Worm (Caenorhabditis elegans) whole organism, L1 larva: Measurements from ENCODE around the gene F59A1.6.

Experiments
- C04F5.9 ChIP-seq: sonication (generic microtip); optimal IDR thresholded peaks from 2 replicates; lab custom pipeline; 2016; ENCODE audit warnings: missing genetic modification characterization, missing compliant biosample characterization
- Y116A8C.19 ChIP-seq: sonication (generic microtip); optimal IDR thresholded peaks from 2 replicates; lab custom pipeline; 2016; ENCODE audit warnings: missing compliant biosample characterization, missing genetic modification characterization, borderline replicate concordance
- aha-1 ChIP-seq: fragments of 150-350 bp; optimal IDR thresholded peaks from 2 replicates; lab custom pipeline; 2014; ENCODE audit warnings: missing biosample characterization, missing genetic modification characterization
- alr-1 ChIP-seq: fragments of 200-800 bp; sonication (Bioruptor generic); optimal IDR thresholded peaks from 2 replicates; lab custom pipeline; 2018; ENCODE audit warnings: borderline replicate concordance, mild to moderate bottlenecking, missing genetic modification characterization, missing compliant biosample characterization
- ceh-63 ChIP-seq: fragments of 200-800 bp; sonication (Bioruptor generic); optimal IDR thresholded peaks from 2 replicates; lab custom pipeline; 2018; ENCODE audit warnings: mild to moderate bottlenecking, missing genetic modification characterization, missing compliant biosample characterization
- ceh-8 ChIP-seq: fragments of 200-800 bp; sonication (Bioruptor generic); optimal IDR thresholded peaks from 2 replicates; lab custom pipeline; 2018; ENCODE audit warnings: mild to moderate bottlenecking, missing genetic modification characterization, moderate library complexity, missing compliant biosample characterization
- ces-1 ChIP-seq: fragments of 150-350 bp; optimal IDR thresholded peaks from 2 replicates; lab custom pipeline; 2014; ENCODE audit warnings: missing biosample characterization, missing genetic modification reagents, missing genetic modification characterization
- dpl-1 ChIP-seq, 3 experiments: fragments of 150-350 bp in 2 of 3; sonication (generic microtip) in 1 of 3; optimal IDR thresholded peaks; 2 replicates each; lab custom pipeline; 2014 to 2017; ENCODE audit warnings: missing biosample characterization in 3 of 3, missing genetic modification characterization in 3 of 3, missing genetic modification reagents in 3 of 3
- dsc-1 ChIP-seq: sonication (generic microtip); optimal IDR thresholded peaks from 2 replicates; lab custom pipeline; 2016; ENCODE audit warnings: mild to moderate bottlenecking, missing genetic modification characterization, missing compliant biosample characterization
- egl-13 ChIP-seq: sonication (generic microtip); optimal IDR thresholded peaks from 2 replicates; lab custom pipeline; 2016; ENCODE audit warnings: missing genotype, missing genetic modification reagents, missing genetic modification characterization, missing compliant biosample characterization
- elt-3 ChIP-seq, 6 experiments: fragments of 150-350 bp in 1 of 6; sonication (generic microtip); optimal IDR thresholded peaks; 2 replicates each; lab custom pipeline; 2017 to 2018; ENCODE audit warnings: missing biosample characterization in 6 of 6, missing genetic modification characterization in 6 of 6, inconsistent platforms in 1 of 6
- fkh-4 ChIP-seq: sonication (generic microtip); optimal IDR thresholded peaks from 2 replicates; lab custom pipeline; 2016; ENCODE audit warnings: missing compliant biosample characterization, missing genetic modification characterization, borderline replicate concordance
- fkh-8 ChIP-seq: sonication (generic microtip); optimal IDR thresholded peaks from 2 replicates; lab custom pipeline; 2016; ENCODE audit warnings: mild to moderate bottlenecking, missing genetic modification characterization, missing compliant biosample characterization
- isw-1 ChIP-seq: fragments of 200-800 bp; sonication (Bioruptor generic); IDR thresholded peaks from 2 replicates; pipeline ENCODE4 v1.3.6; 2022; ENCODE audit warnings: missing genetic modification characterization, missing compliant biosample characterization
- jun-1 ChIP-seq: fragments of 150-350 bp; optimal IDR thresholded peaks from 2 replicates; lab custom pipeline; 2014; ENCODE audit warnings: missing biosample characterization, missing genetic modification reagents, missing genetic modification characterization
- lin-13 ChIP-seq: fragments of 150-350 bp; optimal IDR thresholded peaks from 2 replicates; lab custom pipeline; 2014; ENCODE audit warnings: missing biosample characterization, missing genetic modification reagents, missing genetic modification characterization
- lin-14 ChIP-seq: fragments of 200-800 bp; sonication (Bioruptor generic); optimal IDR thresholded peaks from 2 replicates; lab custom pipeline; 2018; ENCODE audit warnings: mild to moderate bottlenecking, missing genetic modification characterization, moderate library complexity, missing compliant biosample characterization
- mef-2 ChIP-seq: fragments of 150-350 bp; optimal IDR thresholded peaks from 2 replicates; lab custom pipeline; 2014; ENCODE audit warnings: missing biosample characterization, missing genetic modification characterization
- mep-1 ChIP-seq: fragments of 150-350 bp; optimal IDR thresholded peaks from 2 replicates; lab custom pipeline; 2014; ENCODE audit warnings: missing biosample characterization, missing genetic modification characterization
- nhr-11 ChIP-seq: fragments of 150-350 bp; optimal IDR thresholded peaks from 2 replicates; lab custom pipeline; 2014; ENCODE audit warnings: missing biosample characterization, missing genetic modification characterization
- nhr-47 ChIP-seq: sonication (generic microtip); optimal IDR thresholded peaks from 2 replicates; lab custom pipeline; 2016; ENCODE audit warnings: mild to moderate bottlenecking, missing genetic modification characterization, moderate library complexity, missing compliant biosample characterization
- nhr-71 ChIP-seq: sonication (generic microtip); optimal IDR thresholded peaks from 2 replicates; lab custom pipeline; 2016; ENCODE audit warnings: mild to moderate bottlenecking, missing genetic modification characterization, moderate library complexity, missing compliant biosample characterization
- nhr-76 ChIP-seq: sonication (generic microtip); optimal IDR thresholded peaks from 2 replicates; lab custom pipeline; 2017; ENCODE audit warnings: missing biosample characterization, missing genetic modification characterization
- nhr-77 ChIP-seq: fragments of 150-350 bp; optimal IDR thresholded peaks from 2 replicates; lab custom pipeline; 2014; ENCODE audit warnings: missing biosample characterization, missing genetic modification characterization
- pag-3 ChIP-seq: sonication (generic microtip); optimal IDR thresholded peaks from 2 replicates; lab custom pipeline; 2017; ENCODE audit warnings: missing genetic modification characterization, mild to moderate bottlenecking, missing compliant biosample characterization, antibody characterized with exemption, borderline replicate concordance; ENCODE audit not compliant: insufficient read depth
- snu-23 ChIP-seq: sonication (generic microtip); optimal IDR thresholded peaks from 2 replicates; lab custom pipeline; 2016; ENCODE audit warnings: missing genetic modification characterization, missing compliant biosample characterization
- sptf-1 ChIP-seq: fragments of 150-350 bp; optimal IDR thresholded peaks from 2 replicates; lab custom pipeline; 2014; ENCODE audit warnings: missing biosample characterization, missing genetic modification characterization
- swsn-7 ChIP-seq: sonication (generic microtip); optimal IDR thresholded peaks from 2 replicates; lab custom pipeline; 2016; ENCODE audit warnings: missing genetic modification characterization, missing compliant biosample characterization
- tbx-2 ChIP-seq: sonication (generic microtip); optimal IDR thresholded peaks from 2 replicates; lab custom pipeline; 2016; ENCODE audit warnings: missing genetic modification characterization, missing compliant biosample characterization
- tlp-1 ChIP-seq: fragments of 150-350 bp; optimal IDR thresholded peaks from 2 replicates; lab custom pipeline; 2014; ENCODE audit warnings: missing biosample characterization, missing genetic modification characterization
- unc-130 ChIP-seq: fragments of 150-350 bp; optimal IDR thresholded peaks from 2 replicates; lab custom pipeline; 2017; ENCODE audit warnings: missing biosample characterization, missing genetic modification characterization, inconsistent platforms
- unc-62 ChIP-seq: fragments of 150-350 bp; optimal IDR thresholded peaks from 2 replicates; lab custom pipeline; 2014; ENCODE audit warnings: missing biosample characterization, missing genetic modification reagents, missing genetic modification characterization
- zag-1 ChIP-seq: fragments of 150-350 bp; optimal IDR thresholded peaks from 2 replicates; lab custom pipeline; 2014; ENCODE audit warnings: missing biosample characterization, missing genetic modification characterization
- zip-4 ChIP-seq: fragments of 200-800 bp; sonication (Bioruptor generic); optimal IDR thresholded peaks from 2 replicates; lab custom pipeline; 2018; ENCODE audit warnings: mild to moderate bottlenecking, missing genetic modification characterization, moderate library complexity, missing compliant biosample characterization
- ztf-11 ChIP-seq, 2 experiments: sonication (generic microtip); optimal IDR thresholded peaks; 2 replicates each; lab custom pipeline; 2016 to 2017; ENCODE audit warnings: missing genetic modification characterization in 2 of 2, missing biosample characterization in 1 of 2, missing compliant biosample characterization in 1 of 2
- ztf-4 ChIP-seq: fragments of 150-350 bp; optimal IDR thresholded peaks from 2 replicates; lab custom pipeline; 2014; ENCODE audit warnings: missing biosample characterization, missing genetic modification characterization

The F59A1.6 gene

ce11 chrV:17705814-17706213 is 20.9 kb downstream of the F59A1.6 start, which contains the start of gene W06D12.6:
W06D12.6 (plus strand) TSS chrV:17706114.
- TF ChIP-seq aha-1 (tag; lab: Kevin White, UChicago) (no peak), egl-13 (tag; lab: Kevin White, UChicago) (no peak), jun-1 (tag; lab: Kevin White, UChicago) (no peak), nhr-76 (tag; lab: Kevin White, UChicago) (no peak), C04F5.9 (tag; lab: Kevin White, UChicago) (no peak), lin-13 (GFP tag; lab: Kevin White, UChicago) (no peak), ces-1 (GFP tag; lab: Kevin White, UChicago) (no peak), zag-1 (no peak)

- TF ChIP-seq nhr-77 (tag; lab: Kevin White, UChicago) (no peak), snu-23 (GFP tag; lab: Kevin White, UChicago) (no peak), nhr-47 (tag; lab: Kevin White, UChicago) (no peak), ztf-4 (tag; lab: Kevin White, UChicago) (no peak), unc-130 (tag; lab: Kevin White, UChicago) (no peak), sptf-1 (tag; lab: Kevin White, UChicago) (no peak), unc-62 (GFP tag; lab: Kevin White, UChicago) (no peak), fkh-8 (no peak), ces-1 (GFP tag; lab: Kevin White, UChicago) (no peak)
Measured at ce11 chrV:17706217-17706806, 21.4 kb downstream of the F59A1.6 start.

ce11 chrV:17707022-17707421 is 22.1 kb downstream of the F59A1.6 start, which contains the start of gene srh-31:
srh-31 (plus strand) TSS chrV:17707322.
- TF ChIP-seq nhr-11 (tag; lab: Kevin White, UChicago) (no peak), alr-1 (tag; lab: Kevin White, UChicago) (no peak), zip-4 (no peak), nhr-71 (tag; lab: Kevin White, UChicago) (no peak), swsn-7 (tag; lab: Kevin White, UChicago) (no peak), ztf-11 (tag; optimal IDR thresholded peaks at IDR 0.05; lab: Kevin White, UChicago) (no peak), pag-3 (tag; lab: Kevin White, UChicago) (no peak), mef-2 (no peak), tlp-1 (tag; lab: Kevin White, UChicago) (no peak), aha-1 (tag; lab: Kevin White, UChicago) (no peak)

- TF ChIP-seq dsc-1: no peak
- TF ChIP-seq isw-1 (GFP tag; lab: Robert Waterston, UW): no peak
- TF ChIP-seq alr-1 (tag; lab: Kevin White, UChicago): no peak
- no peak for TF ChIP-seq unc-130 (tag; lab: Kevin White, UChicago)
- TF ChIP-seq lin-14: no peak
- no peak for TF ChIP-seq dpl-1 (GFP tag; optimal IDR thresholded peaks at IDR 0.05; lab: Kevin White, UChicago)
- TF ChIP-seq fkh-4 (tag; lab: Kevin White, UChicago): no peak
- TF ChIP-seq ztf-4 (tag; lab: Kevin White, UChicago): no peak
- TF ChIP-seq tbx-2: no peak
- no peak for TF ChIP-seq Y116A8C.19 (tag; lab: Kevin White, UChicago)
- no peak for TF ChIP-seq pag-3 (tag; lab: Kevin White, UChicago)
- no peak for TF ChIP-seq nhr-76 (tag; lab: Kevin White, UChicago)
- TF ChIP-seq ceh-63 (GFP tag; lab: Kevin White, UChicago): no peak
- no peak for TF ChIP-seq elt-3 (tag; optimal IDR thresholded peaks at IDR 0.05; lab: Kevin White, UChicago)
- no peak for TF ChIP-seq mep-1 (tag; lab: Kevin White, UChicago)
- no peak for TF ChIP-seq sptf-1 (tag; lab: Kevin White, UChicago)
- TF ChIP-seq ceh-8 (GFP tag; lab: Kevin White, UChicago): no peak
Measured at ce11 chrV:17712349-17712748, 27.4 kb downstream of the F59A1.6 start.
